Worm (Caenorhabditis elegans) whole organism, mixed stage, embryonic: Measurements from ENCODE around the gene R09F10.5.

Experiments
- ces-1 ChIP-seq: fragments of 150-350 bp; optimal IDR thresholded peaks from 2 replicates; lab custom pipeline; 2014; ENCODE audit warnings: missing biosample characterization, missing genetic modification reagents, missing genetic modification characterization
- mep-1 ChIP-seq: fragments of 150-350 bp; optimal IDR thresholded peaks from 2 replicates; lab custom pipeline; 2017; ENCODE audit warnings: missing biosample characterization, missing genetic modification reagents, missing genetic modification characterization, inconsistent platforms
- nhr-237 ChIP-seq: fragments of 150-350 bp; optimal IDR thresholded peaks from 2 replicates; lab custom pipeline; 2014; ENCODE audit warnings: missing biosample characterization, missing genetic modification characterization
- zip-8 ChIP-seq: fragments of 150-350 bp; optimal IDR thresholded peaks from 2 replicates; lab custom pipeline; 2014; ENCODE audit warnings: missing biosample characterization, missing genetic modification characterization

ce11 chrX:8307600-8307999 lies at the start of gene R09F10.5:
- TF ChIP-seq zip-8 (tag; lab: Kevin White, UChicago): no peak
- no peak for TF ChIP-seq nhr-237 (tag; lab: Kevin White, UChicago)
- TF ChIP-seq ces-1 (GFP tag; lab: Kevin White, UChicago): no peak
- TF ChIP-seq mep-1 (tag; lab: Kevin White, UChicago): no peak
